Fruit fly (Drosophila melanogaster) whole organism, wandering third instar larva: ENCODE data around the gene CG14624.

Experiments used
- Abd-B ChIP-seq: fragments of >200 bp; optimal IDR thresholded peaks from 2 replicates; lab custom pipeline; 2017; ENCODE audit warnings: missing biosample characterization, missing genetic modification characterization
- CG32264 ChIP-seq: fragments of 200-800 bp; sonication (Bioruptor generic); optimal IDR thresholded peaks from 2 replicates; lab custom pipeline; 2016; ENCODE audit warnings: missing biosample characterization, missing genetic modification characterization
- CG9705 ChIP-seq: fragments of 200-800 bp; sonication (Bioruptor generic); optimal IDR thresholded peaks from 2 replicates; lab custom pipeline; 2018; ENCODE audit warnings: missing biosample characterization, mild to moderate bottlenecking, missing genetic modification characterization
- Dfd ChIP-seq: fragments of >200 bp; optimal IDR thresholded peaks from 2 replicates; lab custom pipeline; 2017; ENCODE audit warnings: missing biosample characterization, missing genetic modification characterization
- Dif ChIP-seq: fragments of 200-275, 200-300 bp; sonication (Bioruptor generic); optimal IDR thresholded peaks from 2 replicates; lab custom pipeline; 2018; ENCODE audit warnings: missing biosample characterization, missing genetic modification characterization; ENCODE audit not compliant: partially characterized antibody
- GATAd ChIP-seq: sonication (Bioruptor generic); optimal IDR thresholded peaks from 2 replicates; lab custom pipeline; 2016; ENCODE audit warnings: missing biosample characterization, missing genetic modification characterization
- HLH106 ChIP-seq: fragments of 200-800 bp; optimal IDR thresholded peaks from 3 replicates; lab custom pipeline; 2019; ENCODE audit warnings: missing biosample characterization, mild to moderate bottlenecking, missing genetic modification characterization, moderate library complexity
- Hnf4 ChIP-seq: fragments of 200-800 bp; sonication (Bioruptor generic); optimal IDR thresholded peaks from 2 replicates; lab custom pipeline; 2016; ENCODE audit warnings: missing biosample characterization, mild to moderate bottlenecking, missing genetic modification characterization
- Hr78 ChIP-seq: fragments of >200 bp; optimal IDR thresholded peaks from 2 replicates; lab custom pipeline; 2017; ENCODE audit warnings: missing biosample characterization, missing genetic modification characterization
- Hr83 ChIP-seq: fragments of 200-300 bp; sonication (Bioruptor generic); optimal IDR thresholded peaks from 2 replicates; lab custom pipeline; 2016; ENCODE audit warnings: missing biosample characterization, mild to moderate bottlenecking, missing genetic modification characterization, moderate library complexity; ENCODE audit not compliant: poor library complexity, severe bottlenecking
- Jra ChIP-seq: sonication (Bioruptor generic); optimal IDR thresholded peaks from 2 replicates; lab custom pipeline; 2016; ENCODE audit warnings: missing biosample characterization, missing genetic modification characterization
- Mio ChIP-seq: sonication (Bioruptor generic); optimal IDR thresholded peaks from 2 replicates; lab custom pipeline; 2016; ENCODE audit warnings: missing biosample characterization, missing genetic modification characterization
- Myc ChIP-seq: fragments of >200 bp; optimal IDR thresholded peaks from 2 replicates; lab custom pipeline; 2017
- N ChIP-seq: fragments of >200 bp; optimal IDR thresholded peaks from 2 replicates; lab custom pipeline; 2018; ENCODE audit warnings: missing biosample characterization, missing external identifiers, missing genetic modification characterization
- OdsH ChIP-seq: fragments of 200-800 bp; sonication (Bioruptor generic); optimal IDR thresholded peaks from 2 replicates; lab custom pipeline; 2016; ENCODE audit warnings: missing biosample characterization, mild to moderate bottlenecking, missing genetic modification characterization
- Rel ChIP-seq, 2 experiments: fragments of 200-800 bp; sonication (Bioruptor generic) in 1 of 2; optimal IDR thresholded peaks; 2 replicates in 1 of 2; 3 replicates in 1 of 2; lab custom pipeline; 2016 to 2019; ENCODE audit warnings: mild to moderate bottlenecking in 2 of 2, missing biosample characterization in 2 of 2, missing genetic modification characterization in 2 of 2, moderate library complexity in 1 of 2
- Sp1 ChIP-seq: fragments of 200-800 bp; sonication (Bioruptor generic); optimal IDR thresholded peaks from 3 replicates; lab custom pipeline; 2019; ENCODE audit warnings: missing biosample characterization, mild to moderate bottlenecking, missing genetic modification characterization, moderate library complexity
- Vsx2 ChIP-seq: fragments of 200-300, 225-300 bp; sonication (Bioruptor generic); optimal IDR thresholded peaks from 2 replicates; lab custom pipeline; 2018; ENCODE audit warnings: missing biosample characterization, missing genetic modification characterization; ENCODE audit not compliant: partially characterized antibody
- br ChIP-seq: fragments of 200-800 bp; sonication (Bioruptor generic); optimal IDR thresholded peaks from 2 replicates; lab custom pipeline; 2016; ENCODE audit warnings: missing biosample characterization, missing genetic modification characterization
- dl ChIP-seq, 2 experiments: fragments of 175-275, 200-275 bp in 1 of 2; fragments of 200-275 bp in 1 of 2; sonication (Bioruptor generic); optimal IDR thresholded peaks; lab custom pipeline; 2018; ENCODE audit warnings: mild to moderate bottlenecking in 2 of 2, missing biosample characterization in 2 of 2, missing genetic modification characterization in 2 of 2, moderate library complexity in 2 of 2; ENCODE audit not compliant: partially characterized antibody in 2 of 2, insufficient read depth in 1 of 2
- dmrt93B ChIP-seq: fragments of 200-800 bp; sonication (Bioruptor generic); optimal IDR thresholded peaks from 2 replicates; lab custom pipeline; 2018; ENCODE audit warnings: missing biosample characterization, mild to moderate bottlenecking, missing genetic modification characterization
- dsf ChIP-seq: sonication (Bioruptor generic); optimal IDR thresholded peaks from 2 replicates; lab custom pipeline; 2016; ENCODE audit warnings: missing biosample characterization, missing genetic modification characterization, borderline replicate concordance
- ey ChIP-seq: fragments of 200-800 bp; sonication (Bioruptor generic); optimal IDR thresholded peaks from 2 replicates; lab custom pipeline; 2016; ENCODE audit warnings: missing biosample characterization, missing genetic modification characterization
- foxo ChIP-seq, 2 experiments: fragments of 200-800 bp; sonication (Bioruptor generic); optimal IDR thresholded peaks; 2 replicates in 1 of 2; 3 replicates in 1 of 2; lab custom pipeline; 2016 to 2017; ENCODE audit warnings: missing biosample characterization in 2 of 2, missing genetic modification characterization in 2 of 2
- fru ChIP-seq: fragments of 200-800 bp; sonication (Bioruptor generic); optimal IDR thresholded peaks from 3 replicates; lab custom pipeline; 2016; ENCODE audit warnings: missing biosample characterization, mild to moderate bottlenecking, missing genetic modification characterization
- h ChIP-seq: fragments of 200-800 bp; sonication (Bioruptor generic); optimal IDR thresholded peaks from 3 replicates; lab custom pipeline; 2016; ENCODE audit warnings: missing biosample characterization, mild to moderate bottlenecking, missing genetic modification characterization
- jim ChIP-seq: fragments of 175-275, 200-325 bp; sonication (Bioruptor generic); optimal IDR thresholded peaks from 2 replicates; lab custom pipeline; 2016; ENCODE audit warnings: missing biosample characterization, mild to moderate bottlenecking, missing genetic modification characterization
- lola ChIP-seq: fragments of >200 bp; optimal IDR thresholded peaks from 2 replicates; lab custom pipeline; 2017; ENCODE audit warnings: missing biosample characterization, missing genetic modification characterization
- pan ChIP-seq: fragments of >200 bp; optimal IDR thresholded peaks from 2 replicates; lab custom pipeline; 2017
- psq ChIP-seq: fragments of 200-800 bp; sonication (Bioruptor generic); optimal IDR thresholded peaks from 3 replicates; lab custom pipeline; 2017; ENCODE audit warnings: missing biosample characterization, mild to moderate bottlenecking, missing genetic modification characterization, moderate library complexity
- rgr ChIP-seq: fragments of 200-800 bp; sonication (Bioruptor generic); optimal IDR thresholded peaks from 3 replicates; lab custom pipeline; 2016; ENCODE audit warnings: missing biosample characterization, mild to moderate bottlenecking, missing genetic modification characterization
- sage ChIP-seq: fragments of 200-800 bp; sonication (Bioruptor generic); optimal IDR thresholded peaks from 2 replicates; lab custom pipeline; 2016; ENCODE audit warnings: missing biosample characterization, mild to moderate bottlenecking, missing genetic modification characterization
- sv ChIP-seq: fragments of 200-800 bp; sonication (Bioruptor generic); optimal IDR thresholded peaks from 3 replicates; lab custom pipeline; 2016; ENCODE audit warnings: missing biosample characterization, missing genetic modification characterization
- usp ChIP-seq: fragments of >200 bp; optimal IDR thresholded peaks from 2 replicates; lab custom pipeline; 2017; ENCODE audit warnings: missing biosample characterization, missing genetic modification characterization
- woc ChIP-seq: sonication (Bioruptor generic); optimal IDR thresholded peaks from 2 replicates; lab custom pipeline; 2016; ENCODE audit warnings: missing biosample characterization, mild to moderate bottlenecking, missing genetic modification characterization

The CG14624 gene

dm6 chrX:1234817-1235617 lies 28.5 kb downstream of the CG14624 start (continued):
- TF ChIP-seq dl (GFP tag; optimal IDR thresholded peaks at IDR 0.05; lab: Kevin White, UChicago; ENCODE audit: insufficient read depth in 1 of 2, partially characterized antibody in 2 of 2) = peak; percentile 23 to 65
- peak; percentile 53 for TF ChIP-seq Rel (GFP tag; optimal IDR thresholded peaks at IDR 0.05; lab: Kevin White, UChicago)
- TF ChIP-seq Rel (tag; optimal IDR thresholded peaks at IDR 0.05; lab: Kevin White, UChicago) = peak; percentile 76
- TF ChIP-seq lola = no peak
- peak; percentile 13 to 75 for TF ChIP-seq foxo (GFP tag; optimal IDR thresholded peaks at IDR 0.05; lab: Kevin White, UChicago)
- peak; percentile 83 for TF ChIP-seq h (GFP tag; lab: Kevin White, UChicago)
- TF ChIP-seq Myc (lab: Kevin White, UChicago) = no peak
- TF ChIP-seq Vsx2 (GFP tag; lab: Kevin White, UChicago) = no peak
- no peak for TF ChIP-seq pan
- TF ChIP-seq CG32264 (GFP tag; lab: Kevin White, UChicago) = peak; percentile 66
- TF ChIP-seq Hr78 (GFP tag; lab: Kevin White, UChicago) = no peak
- no peak for TF ChIP-seq GATAd (GFP tag; lab: Kevin White, UChicago)
- TF ChIP-seq Abd-B = no peak
- peak; percentile 69 for TF ChIP-seq Hnf4 (GFP tag; lab: Kevin White, UChicago)
- TF ChIP-seq OdsH (GFP tag; lab: Kevin White, UChicago) = peak; percentile 60
- no peak for TF ChIP-seq Mio (GFP tag; lab: Kevin White, UChicago)

- TF ChIP-seq ey (GFP tag; lab: Kevin White, UChicago) = no peak
- no peak for TF ChIP-seq sv (GFP tag; lab: Kevin White, UChicago)
- TF ChIP-seq CG9705 (GFP tag; lab: Kevin White, UChicago) = no peak
- TF ChIP-seq br (GFP tag; lab: Kevin White, UChicago) = no peak
- no peak for TF ChIP-seq dsf (GFP tag; lab: Kevin White, UChicago)
- no peak for TF ChIP-seq usp
- TF ChIP-seq Abd-B = no peak
- TF ChIP-seq CG32264 (GFP tag; lab: Kevin White, UChicago) = no peak
- TF ChIP-seq Myc (lab: Kevin White, UChicago) = no peak
- no peak for TF ChIP-seq fru
- peak; percentile 20 for TF ChIP-seq woc
- no peak for TF ChIP-seq dl (GFP tag; optimal IDR thresholded peaks at IDR 0.05; lab: Kevin White, UChicago; ENCODE audit: insufficient read depth in 1 of 2, partially characterized antibody in 2 of 2)
- TF ChIP-seq pan = no peak
- no peak for TF ChIP-seq Vsx2 (GFP tag; lab: Kevin White, UChicago)
- peak; percentile 9 for TF ChIP-seq psq (GFP tag; lab: Kevin White, UChicago)
- no peak for TF ChIP-seq rgr (GFP tag; lab: Kevin White, UChicago)
- no peak for TF ChIP-seq N (GFP tag; lab: Kevin White, UChicago)
- TF ChIP-seq Mio (GFP tag; lab: Kevin White, UChicago) = no peak
These were observed 29.1 kb downstream of the CG14624 start for dm6 chrX:1235618-1236006.

dm6 chrX:1236475-1236874 lies 29.9 kb downstream of the CG14624 start, which contains the start of gene CG3638:
TSS of gene CG3638 (minus strand) at chrX:1236684.
- no peak for TF ChIP-seq Rel (GFP tag; optimal IDR thresholded peaks at IDR 0.05; lab: Kevin White, UChicago)
- peak; percentile 98 for TF ChIP-seq Rel (tag; optimal IDR thresholded peaks at IDR 0.05; lab: Kevin White, UChicago)
- TF ChIP-seq Myc (lab: Kevin White, UChicago) = peak; percentile 69
- TF ChIP-seq h (GFP tag; lab: Kevin White, UChicago) = peak; percentile 22
- peak; percentile 15 for TF ChIP-seq Hnf4 (GFP tag; lab: Kevin White, UChicago)
- no peak for TF ChIP-seq Vsx2 (GFP tag; lab: Kevin White, UChicago)
- TF ChIP-seq psq (GFP tag; lab: Kevin White, UChicago) = peak; percentile 10
- TF ChIP-seq foxo (GFP tag; optimal IDR thresholded peaks at IDR 0.05; lab: Kevin White, UChicago) = peak in 1 of 2 experiments; percentile 24
- no peak for TF ChIP-seq Dif (GFP tag; lab: Kevin White, UChicago)
- TF ChIP-seq Jra (GFP tag; lab: Kevin White, UChicago) = peak; percentile 9
- TF ChIP-seq OdsH (GFP tag; lab: Kevin White, UChicago) = peak; percentile 10
- TF ChIP-seq CG9705 (GFP tag; lab: Kevin White, UChicago) = no peak
- TF ChIP-seq fru = peak; percentile 9
- TF ChIP-seq ey (GFP tag; lab: Kevin White, UChicago) = peak; percentile 10
- peak; percentile 22 for TF ChIP-seq Hr83
- TF ChIP-seq, all 38 proteins: peak for 11

- TF ChIP-seq HLH106 (tag; lab: Kevin White, UChicago) (peak; percentile 25), psq (GFP tag; lab: Kevin White, UChicago) (peak; percentile 4), foxo (GFP tag; optimal IDR thresholded peaks at IDR 0.05; lab: Kevin White, UChicago) (peak in 1 of 2 experiments; percentile 34), Abd-B (no peak), Myc (lab: Kevin White, UChicago) (no peak), dmrt93B (GFP tag; lab: Kevin White, UChicago) (no peak), lola (no peak), usp (no peak), Dif (GFP tag; lab: Kevin White, UChicago) (no peak), N (GFP tag; lab: Kevin White, UChicago) (no peak), Rel (GFP tag; optimal IDR thresholded peaks at IDR 0.05; lab: Kevin White, UChicago) (no peak), Rel (tag; optimal IDR thresholded peaks at IDR 0.05; lab: Kevin White, UChicago) (no peak), CG9705 (GFP tag; lab: Kevin White, UChicago) (no peak), Vsx2 (GFP tag; lab: Kevin White, UChicago) (no peak), woc (no peak), h (GFP tag; lab: Kevin White, UChicago) (peak; percentile 14), jim (GFP tag; lab: Kevin White, UChicago) (no peak), rgr (GFP tag; lab: Kevin White, UChicago) (no peak), Dfd (GFP tag; lab: Kevin White, UChicago) (no peak), ey (GFP tag; lab: Kevin White, UChicago) (no peak), br (GFP tag; lab: Kevin White, UChicago) (no peak), sage (GFP tag; lab: Kevin White, UChicago) (no peak), Sp1 (GFP tag; lab: Kevin White, UChicago) (peak; percentile 16), CG32264 (GFP tag; lab: Kevin White, UChicago) (no peak), Hnf4 (GFP tag; lab: Kevin White, UChicago) (no peak), dsf (GFP tag; lab: Kevin White, UChicago) (no peak), sv (GFP tag; lab: Kevin White, UChicago) (no peak), fru (peak; percentile 13)
These were observed 33.3 kb downstream of the CG14624 start, which contains the start of gene CG11403 for dm6 chrX:1239832-1240231. TSS of gene CG11403 (minus strand) at chrX:1239884.
